Worm (Caenorhabditis elegans) whole organism, mixed stage, embryonic: ENCODE data around the gene hil-2.
A peak's percentile ranks its signal among the peaks of the same experiment; 100 is the strongest.

Experiments
- M03D4.4 ChIP-seq: sonication (generic microtip); optimal IDR thresholded peaks from 2 replicates; lab custom pipeline; 2017; ENCODE audit warnings: mild to moderate bottlenecking, missing genetic modification characterization, missing compliant biosample characterization
- bed-3 ChIP-seq: fragments of 200-800 bp; sonication (Bioruptor generic); optimal IDR thresholded peaks from 3 replicates; lab custom pipeline; 2018; ENCODE audit warnings: mild to moderate bottlenecking, missing genetic modification characterization, moderate library complexity, missing compliant biosample characterization
- blmp-1 ChIP-seq: fragments of 150-350 bp; optimal IDR thresholded peaks from 2 replicates; lab custom pipeline; 2014; ENCODE audit warnings: missing biosample characterization, missing genetic modification characterization
- ceh-39 ChIP-seq: fragments of 150-350 bp; optimal IDR thresholded peaks from 2 replicates; lab custom pipeline; 2014; ENCODE audit warnings: missing biosample characterization, missing genetic modification characterization
- ceh-43 ChIP-seq: fragments of 200-800 bp; sonication (Bioruptor generic); optimal IDR thresholded peaks from 2 replicates; lab custom pipeline; 2018; ENCODE audit warnings: mild to moderate bottlenecking, missing genetic modification characterization, moderate library complexity, missing compliant biosample characterization
- ceh-83 ChIP-seq: fragments of 200-800 bp; sonication (Bioruptor generic); optimal IDR thresholded peaks from 2 replicates; lab custom pipeline; 2018; ENCODE audit warnings: mild to moderate bottlenecking, missing genetic modification characterization, missing compliant biosample characterization
- ces-1 ChIP-seq: fragments of 150-350 bp; optimal IDR thresholded peaks from 2 replicates; lab custom pipeline; 2014; ENCODE audit warnings: missing biosample characterization, missing genetic modification reagents, missing genetic modification characterization
- cnd-1 ChIP-seq: fragments of 200-800 bp; sonication (Bioruptor generic); optimal IDR thresholded peaks from 2 replicates; lab custom pipeline; 2018; ENCODE audit warnings: mild to moderate bottlenecking, missing genetic modification characterization, missing compliant biosample characterization
- drap-1 ChIP-seq: fragments of 200-800 bp; sonication (Bioruptor generic); optimal IDR thresholded peaks from 3 replicates; lab custom pipeline; 2018; ENCODE audit warnings: mild to moderate bottlenecking, missing genetic modification characterization, missing compliant biosample characterization
- elt-1 ChIP-seq: sonication (generic microtip); optimal IDR thresholded peaks from 2 replicates; lab custom pipeline; 2017; ENCODE audit warnings: missing genetic modification characterization, mild to moderate bottlenecking, missing compliant biosample characterization, antibody characterized with exemption, moderate library complexity, borderline replicate concordance; ENCODE audit not compliant: insufficient read depth
- elt-3 ChIP-seq: fragments of 150-350 bp; optimal IDR thresholded peaks from 2 replicates; lab custom pipeline; 2014; ENCODE audit warnings: missing biosample characterization, missing genetic modification characterization
- flh-1 ChIP-seq: fragments of 200-800 bp; sonication (Bioruptor generic); optimal IDR thresholded peaks from 2 replicates; lab custom pipeline; 2018; ENCODE audit warnings: mild to moderate bottlenecking, missing genetic modification characterization, moderate library complexity, missing compliant biosample characterization
- ham-2 ChIP-seq: fragments of 200-800 bp; sonication (Bioruptor generic); optimal IDR thresholded peaks from 2 replicates; lab custom pipeline; 2018; ENCODE audit warnings: mild to moderate bottlenecking, missing genetic modification characterization, missing compliant biosample characterization
- hlh-1 ChIP-seq: fragments of 150-350 bp; optimal IDR thresholded peaks from 2 replicates; lab custom pipeline; 2014; ENCODE audit warnings: missing biosample characterization, missing genetic modification reagents, missing genetic modification characterization
- lin-13 ChIP-seq: fragments of 150-350 bp; optimal IDR thresholded peaks from 2 replicates; lab custom pipeline; 2014; ENCODE audit warnings: missing biosample characterization, missing genetic modification characterization
- lin-32 ChIP-seq: fragments of 200-800 bp; sonication (Bioruptor generic); optimal IDR thresholded peaks from 2 replicates; lab custom pipeline; 2018; ENCODE audit warnings: mild to moderate bottlenecking, missing genetic modification characterization, missing compliant biosample characterization
- lsy-2 ChIP-seq: fragments of 150-350 bp; optimal IDR thresholded peaks from 2 replicates; lab custom pipeline; 2014; ENCODE audit warnings: missing biosample characterization, missing genetic modification characterization
- mab-5 ChIP-seq: fragments of 150-350 bp; optimal IDR thresholded peaks from 2 replicates; lab custom pipeline; 2014; ENCODE audit warnings: missing biosample characterization, missing genetic modification characterization
- mep-1 ChIP-seq: fragments of 150-350 bp; optimal IDR thresholded peaks from 2 replicates; lab custom pipeline; 2017; ENCODE audit warnings: missing biosample characterization, missing genetic modification reagents, missing genetic modification characterization, inconsistent platforms
- mls-2 ChIP-seq: sonication (generic microtip); optimal IDR thresholded peaks from 2 replicates; lab custom pipeline; 2016; ENCODE audit warnings: mild to moderate bottlenecking, missing genetic modification characterization, moderate library complexity, missing compliant biosample characterization
- nhr-12 ChIP-seq: fragments of 150-350 bp; optimal IDR thresholded peaks from 2 replicates; lab custom pipeline; 2014; ENCODE audit warnings: missing biosample characterization, missing genetic modification characterization
- nhr-2 ChIP-seq: fragments of 150-350 bp; optimal IDR thresholded peaks from 2 replicates; lab custom pipeline; 2014; ENCODE audit warnings: missing biosample characterization, missing genetic modification characterization
- nhr-237 ChIP-seq: fragments of 150-350 bp; optimal IDR thresholded peaks from 2 replicates; lab custom pipeline; 2014; ENCODE audit warnings: missing biosample characterization, missing genetic modification characterization
- nhr-28 ChIP-seq: fragments of 150-350 bp; optimal IDR thresholded peaks from 2 replicates; lab custom pipeline; 2014; ENCODE audit warnings: missing biosample characterization, missing genetic modification characterization
- nhr-76 ChIP-seq: sonication (generic microtip); optimal IDR thresholded peaks from 2 replicates; lab custom pipeline; 2017; ENCODE audit warnings: missing biosample characterization, missing genetic modification characterization
- pha-4 ChIP-seq: fragments of 150-350 bp; optimal IDR thresholded peaks from 2 replicates; lab custom pipeline; 2018; ENCODE audit warnings: missing biosample characterization, missing genetic modification reagents, missing genetic modification characterization
- sem-2 ChIP-seq: fragments of 200-800 bp; sonication (Bioruptor generic); optimal IDR thresholded peaks from 2 replicates; lab custom pipeline; 2018; ENCODE audit warnings: mild to moderate bottlenecking, missing genetic modification characterization, missing compliant biosample characterization
- snpc-4 ChIP-seq: fragments of 150-350 bp; optimal IDR thresholded peaks from 2 replicates; lab custom pipeline; 2014; ENCODE audit warnings: missing biosample characterization, missing genetic modification characterization
- sptf-1 ChIP-seq: sonication (generic microtip); optimal IDR thresholded peaks from 2 replicates; lab custom pipeline; 2017; ENCODE audit warnings: mild to moderate bottlenecking, missing genetic modification characterization, moderate library complexity, missing compliant biosample characterization
- tbx-8 ChIP-seq: fragments of 200-800 bp; sonication (Bioruptor generic); optimal IDR thresholded peaks from 2 replicates; lab custom pipeline; 2018; ENCODE audit warnings: mild to moderate bottlenecking, missing genetic modification characterization, moderate library complexity, missing compliant biosample characterization
- unc-120 ChIP-seq: sonication (generic microtip); optimal IDR thresholded peaks from 2 replicates; lab custom pipeline; 2017; ENCODE audit warnings: missing genetic modification characterization, missing compliant biosample characterization; ENCODE audit not compliant: poor library complexity, severe bottlenecking
- unc-39 ChIP-seq: fragments of 150-350 bp; optimal IDR thresholded peaks from 2 replicates; lab custom pipeline; 2014; ENCODE audit warnings: missing biosample characterization, missing genetic modification characterization
- unc-62 ChIP-seq: fragments of 150-350 bp; optimal IDR thresholded peaks from 2 replicates; lab custom pipeline; 2014; ENCODE audit warnings: missing biosample characterization, missing genetic modification reagents, missing genetic modification characterization
- zip-8 ChIP-seq: fragments of 150-350 bp; optimal IDR thresholded peaks from 2 replicates; lab custom pipeline; 2014; ENCODE audit warnings: missing biosample characterization, missing genetic modification characterization
- ztf-11 ChIP-seq: fragments of 150-350 bp; optimal IDR thresholded peaks from 2 replicates; lab custom pipeline; 2014; ENCODE audit warnings: missing biosample characterization, missing genetic modification characterization

Gene hil-2

ce11 chrIV:6323654-6324224 is 29.7 kb downstream of the hil-2 start, which contains the start of gene sqd-1:
sqd-1 (plus strand) TSS chrIV:6324174.
- TF ChIP-seq ztf-11 (tag; lab: Kevin White, UChicago) (no peak), drap-1 (GFP tag; lab: Kevin White, UChicago) (peak; percentile 72), mab-5 (tag; lab: Kevin White, UChicago) (no peak), nhr-28 (tag; lab: Kevin White, UChicago) (no peak), ceh-83 (no peak), sptf-1 (tag; lab: Kevin White, UChicago) (peak; percentile 86), ces-1 (peak; percentile 76), ceh-39 (tag; lab: Kevin White, UChicago) (peak; percentile 80), unc-62 (GFP tag; lab: Kevin White, UChicago) (peak; percentile 69), ham-2 (GFP tag; lab: Kevin White, UChicago) (peak; percentile 64), zip-8 (no peak), bed-3 (GFP tag; lab: Kevin White, UChicago) (peak; percentile 22), nhr-2 (tag; lab: Kevin White, UChicago) (peak; percentile 46), lin-32 (GFP tag; lab: Kevin White, UChicago) (peak; percentile 47), snpc-4 (tag; lab: Kevin White, UChicago) (no peak), lin-13 (tag; lab: Kevin White, UChicago) (peak; percentile 92), pha-4 (peak; percentile 98), lsy-2 (tag; lab: Kevin White, UChicago) (peak; percentile 97), cnd-1 (peak; percentile 65), mls-2 (tag; lab: Kevin White, UChicago) (peak; percentile 72), nhr-12 (tag; lab: Kevin White, UChicago) (no peak), ceh-43 (no peak), blmp-1 (no peak), flh-1 (GFP tag; lab: Kevin White, UChicago) (no peak), M03D4.4 (peak; percentile 76), sem-2 (GFP tag; lab: Kevin White, UChicago) (no peak), nhr-76 (tag; lab: Kevin White, UChicago) (no peak), unc-39 (tag; lab: Kevin White, UChicago) (no peak), elt-3 (tag; lab: Kevin White, UChicago) (no peak), unc-120 (tag; lab: Kevin White, UChicago) (peak; percentile 68), nhr-237 (tag; lab: Kevin White, UChicago) (peak; percentile 93), mep-1 (tag; lab: Kevin White, UChicago) (peak; percentile 84), tbx-8 (GFP tag; lab: Kevin White, UChicago) (no peak), elt-1 (tag; lab: Kevin White, UChicago) (no peak), hlh-1 (tag; lab: Kevin White, UChicago) (peak; percentile 78)

- TF ChIP-seq ces-1 (no peak), mls-2 (tag; lab: Kevin White, UChicago) (no peak), tbx-8 (GFP tag; lab: Kevin White, UChicago) (no peak), drap-1 (GFP tag; lab: Kevin White, UChicago) (no peak), unc-39 (tag; lab: Kevin White, UChicago) (no peak), hlh-1 (tag; lab: Kevin White, UChicago) (no peak), nhr-12 (tag; lab: Kevin White, UChicago) (no peak), mep-1 (tag; lab: Kevin White, UChicago) (no peak), nhr-28 (tag; lab: Kevin White, UChicago) (no peak), ceh-43 (no peak), unc-62 (GFP tag; lab: Kevin White, UChicago) (no peak), sptf-1 (tag; lab: Kevin White, UChicago) (no peak), sem-2 (GFP tag; lab: Kevin White, UChicago) (no peak), flh-1 (GFP tag; lab: Kevin White, UChicago) (no peak), elt-1 (tag; lab: Kevin White, UChicago) (no peak), pha-4 (no peak), nhr-2 (tag; lab: Kevin White, UChicago) (no peak), ztf-11 (tag; lab: Kevin White, UChicago) (no peak)
These were observed 31.7 kb downstream of the hil-2 start for ce11 chrIV:6325772-6326171.

ce11 chrIV:6326448-6326847 is 32.4 kb downstream of the hil-2 start, which contains the start of gene lsm-8:
lsm-8 (plus strand) TSS chrIV:6326526.
- TF ChIP-seq mab-5 (tag; lab: Kevin White, UChicago): no peak
- no peak for TF ChIP-seq sem-2 (GFP tag; lab: Kevin White, UChicago)
- TF ChIP-seq drap-1 (GFP tag; lab: Kevin White, UChicago): no peak
- TF ChIP-seq flh-1 (GFP tag; lab: Kevin White, UChicago): no peak
- no peak for TF ChIP-seq unc-39 (tag; lab: Kevin White, UChicago)
- no peak for TF ChIP-seq cnd-1
- no peak for TF ChIP-seq sptf-1 (tag; lab: Kevin White, UChicago)
- TF ChIP-seq unc-120 (tag; lab: Kevin White, UChicago): no peak
- no peak for TF ChIP-seq unc-62 (GFP tag; lab: Kevin White, UChicago)
- no peak for TF ChIP-seq ceh-39 (tag; lab: Kevin White, UChicago)
- TF ChIP-seq hlh-1 (tag; lab: Kevin White, UChicago): no peak
- no peak for TF ChIP-seq lsy-2 (tag; lab: Kevin White, UChicago)
- no peak for TF ChIP-seq bed-3 (GFP tag; lab: Kevin White, UChicago)
- TF ChIP-seq ztf-11 (tag; lab: Kevin White, UChicago): no peak
